Worm (Caenorhabditis elegans): Measurements from ENCODE around the gene ubxn-3.

ce11 chrII:247736-248135 lies 27.3 kb upstream of the ubxn-3 start:
- TF ChIP-seq egl-27 (tag; optimal IDR thresholded peaks at IDR 0.05) (no peak), nhr-12 (tag; optimal IDR thresholded peaks at IDR 0.05) (no peak), daf-12 (tag; optimal IDR thresholded peaks at IDR 0.05) (no peak), ztf-11 (tag; optimal IDR thresholded peaks at IDR 0.05) (no peak), pha-4 (tag; optimal IDR thresholded peaks at IDR 0.05) (no peak), fkh-10 (GFP tag; optimal IDR thresholded peaks at IDR 0.05) (no peak), ceh-16 (tag; optimal IDR thresholded peaks at IDR 0.05) (no peak), nfya-1 (tag; optimal IDR thresholded peaks at IDR 0.05; ENCODE audit: insufficient read depth) (no peak), R02D3.7 (tag; optimal IDR thresholded peaks at IDR 0.05) (no peak), nhr-76 (tag; optimal IDR thresholded peaks at IDR 0.05) (no peak), nhr-23 (tag; optimal IDR thresholded peaks at IDR 0.05) (no peak)

All from whole organism, L3 larva.